Worm (Caenorhabditis elegans) whole organism, L4 larva: ENCODE results near the gene rpc-1.

Experiments
- T20F7.1 ChIP-seq: fragments of 200-800 bp; sonication (Bioruptor generic); optimal IDR thresholded peaks from 2 replicates; lab custom pipeline; 2018; ENCODE audit warnings: mild to moderate bottlenecking, missing genetic modification characterization, missing compliant biosample characterization
- Y105C5A.15 ChIP-seq: fragments of 200-800 bp; sonication (Bioruptor generic); IDR thresholded peaks from 2 replicates; pipeline ENCODE4 v1.3.6; 2022; ENCODE audit warnings: missing genetic modification characterization, missing compliant biosample characterization
- Y48G9A.11 ChIP-seq: fragments of 200-800 bp; sonication (Bioruptor generic); IDR thresholded peaks from 2 replicates; pipeline ENCODE4 v1.3.6; 2022; ENCODE audit warnings: missing genetic modification reagents, missing genetic modification characterization, missing compliant biosample characterization
- Y75B8A.6 ChIP-seq: fragments of 200-800 bp; sonication (Bioruptor generic); IDR thresholded peaks from 2 replicates; pipeline ENCODE4 v1.3.6; 2022; ENCODE audit warnings: missing genetic modification reagents, missing genetic modification characterization, missing compliant biosample characterization
- ZK337.2 ChIP-seq: fragments of 200-800 bp; sonication (Bioruptor generic); IDR thresholded peaks from 2 replicates; pipeline ENCODE4 v1.3.6; 2022; ENCODE audit warnings: missing genetic modification reagents, missing genetic modification characterization, missing compliant biosample characterization
- arid-1 ChIP-seq: fragments of 200-800 bp; sonication (Bioruptor generic); conservative IDR thresholded peaks from 2 replicates; pipeline ENCODE4 v1.3.6; 2022; ENCODE audit warnings: missing genetic modification reagents, missing genetic modification characterization, missing compliant biosample characterization
- ceh-20 ChIP-seq: fragments of 200-800 bp; sonication (Bioruptor generic); IDR thresholded peaks from 2 replicates; pipeline ENCODE4 v1.3.6; 2022; ENCODE audit warnings: missing genetic modification reagents, missing genetic modification characterization, missing compliant biosample characterization
- ceh-44 ChIP-seq: fragments of 200-800 bp; sonication (Bioruptor generic); IDR thresholded peaks from 2 replicates; pipeline ENCODE4 v1.3.6; 2022; ENCODE audit warnings: missing genetic modification reagents, missing genetic modification characterization, missing compliant biosample characterization
- ces-1 ChIP-seq: fragments of 150-350 bp; sonication (generic microtip); optimal IDR thresholded peaks from 4 replicates; lab custom pipeline; 2014; ENCODE audit warnings: missing biosample characterization, missing genetic modification reagents, missing genetic modification characterization
- cey-2 ChIP-seq: sonication (generic microtip); optimal IDR thresholded peaks from 3 replicates; lab custom pipeline; 2017; ENCODE audit warnings: missing genetic modification characterization, mild to moderate bottlenecking, missing compliant biosample characterization, antibody characterized with exemption, borderline replicate concordance; ENCODE audit not compliant: insufficient read depth
- daf-16 ChIP-seq, 3 experiments: sonication (generic microtip); optimal IDR thresholded peaks; 2 replicates each; lab custom pipeline; 2016 to 2017; ENCODE audit warnings: missing genetic modification characterization in 3 of 3, missing genetic modification reagents in 3 of 3, mild to moderate bottlenecking in 2 of 3, missing compliant biosample characterization in 2 of 3, missing biosample characterization in 1 of 3, moderate library complexity in 1 of 3
- dmd-6 ChIP-seq: fragments of 200-800 bp; sonication (Bioruptor generic); IDR thresholded peaks from 2 replicates; pipeline ENCODE4 v1.3.6; 2022; ENCODE audit warnings: missing genetic modification reagents, missing genetic modification characterization, missing compliant biosample characterization
- dmd-8 ChIP-seq: fragments of 200-800 bp; sonication (Bioruptor generic); IDR thresholded peaks from 2 replicates; pipeline ENCODE4 v1.3.6; 2022; ENCODE audit warnings: missing genetic modification characterization, missing compliant biosample characterization
- duxl-1 ChIP-seq: sonication (generic microtip); optimal IDR thresholded peaks from 2 replicates; lab custom pipeline; 2016; ENCODE audit warnings: mild to moderate bottlenecking, missing genetic modification characterization, moderate library complexity, missing compliant biosample characterization; ENCODE audit not compliant: poor library complexity
- dve-1 ChIP-seq: sonication (generic microtip); optimal IDR thresholded peaks from 2 replicates; lab custom pipeline; 2017; ENCODE audit warnings: antibody characterized with exemption, mild to moderate bottlenecking, missing genetic modification characterization, missing compliant biosample characterization; ENCODE audit not compliant: insufficient read depth
- egl-43 ChIP-seq: fragments of 200-800 bp; sonication (Bioruptor generic); IDR thresholded peaks from 2 replicates; pipeline ENCODE4 v1.3.6; 2022; ENCODE audit warnings: missing genetic modification reagents, missing genetic modification characterization, missing compliant biosample characterization
- fkh-10 ChIP-seq: fragments of 150-350 bp; optimal IDR thresholded peaks from 2 replicates; lab custom pipeline; 2014; ENCODE audit warnings: missing biosample characterization, missing genetic modification reagents, missing genetic modification characterization
- hlh-11 ChIP-seq: fragments of 200-800 bp; sonication (Bioruptor generic); optimal IDR thresholded peaks from 2 replicates; lab custom pipeline; 2018; ENCODE audit warnings: mild to moderate bottlenecking, missing genetic modification characterization, missing compliant biosample characterization
- jun-1 ChIP-seq: fragments of 150-350 bp; optimal IDR thresholded peaks from 2 replicates; lab custom pipeline; 2014; ENCODE audit warnings: missing biosample characterization, missing genetic modification reagents, missing genetic modification characterization
- lin-1 ChIP-seq: fragments of 200-800 bp; sonication (Bioruptor generic); IDR thresholded peaks from 2 replicates; pipeline ENCODE4 v1.3.6; 2022; ENCODE audit warnings: missing genetic modification reagents, missing genetic modification characterization, missing compliant biosample characterization
- lin-39 ChIP-seq: fragments of 150-350 bp; optimal IDR thresholded peaks from 2 replicates; lab custom pipeline; 2014; ENCODE audit warnings: missing biosample characterization, missing genetic modification reagents, missing genetic modification characterization
- madf-5 ChIP-seq, 2 experiments: fragments of 200-800 bp; sonication (Bioruptor generic); IDR thresholded peaks; 2 replicates each; pipeline ENCODE4 v1.3.6; 2022; ENCODE audit warnings: missing compliant biosample characterization in 2 of 2, missing genetic modification characterization in 2 of 2
- mxl-2 ChIP-seq: fragments of 200-800 bp; sonication (Bioruptor generic); conservative IDR thresholded peaks from 2 replicates; pipeline ENCODE4 v1.3.6; 2022; ENCODE audit warnings: missing genetic modification reagents, missing genetic modification characterization, missing compliant biosample characterization
- mxl-3 ChIP-seq: fragments of 200-800 bp; sonication (Bioruptor generic); optimal IDR thresholded peaks from 2 replicates; lab custom pipeline; 2018; ENCODE audit warnings: mild to moderate bottlenecking, missing genetic modification characterization, missing compliant biosample characterization
- nhr-111 ChIP-seq: fragments of 200-800 bp; sonication (Bioruptor generic); optimal IDR thresholded peaks from 2 replicates; lab custom pipeline; 2018; ENCODE audit warnings: mild to moderate bottlenecking, missing genetic modification characterization, missing compliant biosample characterization
- nhr-237 ChIP-seq: sonication (generic microtip); optimal IDR thresholded peaks from 2 replicates; lab custom pipeline; 2017; ENCODE audit warnings: missing biosample characterization, missing genetic modification characterization
- nhr-28 ChIP-seq: fragments of 150-350 bp; optimal IDR thresholded peaks from 2 replicates; lab custom pipeline; 2014; ENCODE audit warnings: missing biosample characterization, missing genetic modification characterization
- nhr-42 ChIP-seq: fragments of 200-800 bp; sonication (Bioruptor generic); IDR thresholded peaks from 2 replicates; pipeline ENCODE4 v1.3.6; 2022; ENCODE audit warnings: missing genetic modification characterization, missing compliant biosample characterization
- nhr-76 ChIP-seq: fragments of 150-350 bp; optimal IDR thresholded peaks from 2 replicates; lab custom pipeline; 2014; ENCODE audit warnings: missing biosample characterization, missing genetic modification characterization
- nhr-77 ChIP-seq: fragments of 150-350 bp; optimal IDR thresholded peaks from 2 replicates; lab custom pipeline; 2014; ENCODE audit warnings: missing biosample characterization, missing genetic modification characterization
- pqm-1 ChIP-seq: sonication (generic microtip); optimal IDR thresholded peaks from 2 replicates; lab custom pipeline; 2017; ENCODE audit warnings: missing biosample characterization, missing genetic modification characterization
- rbr-2 ChIP-seq: sonication (generic microtip); optimal IDR thresholded peaks from 2 replicates; lab custom pipeline; 2016; ENCODE audit warnings: missing genotype, missing genetic modification characterization, missing compliant biosample characterization
- saeg-2 ChIP-seq: fragments of 200-800 bp; sonication (Bioruptor generic); IDR thresholded peaks from 2 replicates; pipeline ENCODE4 v1.3.6; 2022; ENCODE audit warnings: missing genetic modification reagents, missing genetic modification characterization, missing compliant biosample characterization
- set-16 ChIP-seq: fragments of 200-800 bp; sonication (Bioruptor generic); IDR thresholded peaks from 2 replicates; pipeline ENCODE4 v1.3.6; 2022; ENCODE audit warnings: missing genetic modification reagents, missing genetic modification characterization, missing compliant biosample characterization
- skn-1 ChIP-seq: fragments of 150-350 bp; optimal IDR thresholded peaks from 2 replicates; lab custom pipeline; 2014; ENCODE audit warnings: missing biosample characterization, missing genetic modification characterization
- snpc-1.2 ChIP-seq: fragments of 200-800 bp; sonication (Bioruptor generic); IDR thresholded peaks from 2 replicates; pipeline ENCODE4 v1.3.6; 2022; ENCODE audit warnings: missing genetic modification reagents, missing genetic modification characterization, missing compliant biosample characterization
- snpc-4 ChIP-seq: fragments of 150-350 bp; optimal IDR thresholded peaks from 2 replicates; lab custom pipeline; 2014; ENCODE audit warnings: missing biosample characterization, missing genetic modification characterization
- spr-3 ChIP-seq: fragments of 200-800 bp; sonication (Bioruptor generic); optimal IDR thresholded peaks from 2 replicates; lab custom pipeline; 2018; ENCODE audit warnings: mild to moderate bottlenecking, missing genetic modification characterization, missing compliant biosample characterization
- unc-39 ChIP-seq: sonication (generic microtip); optimal IDR thresholded peaks from 2 replicates; lab custom pipeline; 2017; ENCODE audit warnings: missing biosample characterization, missing genetic modification characterization
- vab-7 ChIP-seq: fragments of 200-800 bp; sonication (Bioruptor generic); IDR thresholded peaks from 2 replicates; pipeline ENCODE4 v1.3.6; 2022; ENCODE audit warnings: missing genetic modification reagents, missing genetic modification characterization, missing compliant biosample characterization

The rpc-1 gene

ce11 chrIV:7180304-7180703, 14.8 kb upstream of the rpc-1 start, which contains the start of gene cest-10 (continued):
- TF ChIP-seq nhr-28 (tag; lab: Kevin White, UChicago) (peak; percentile 99), nhr-237 (tag; lab: Kevin White, UChicago) (no peak), daf-16 (GFP tag; optimal IDR thresholded peaks at IDR 0.05; lab: Kevin White, UChicago) (peak in 1 of 2 experiments; percentile 67), daf-16 (tag; optimal IDR thresholded peaks at IDR 0.05; lab: Kevin White, UChicago) (peak; percentile 93), rbr-2 (tag; lab: Kevin White, UChicago) (no peak), lin-39 (no peak), lin-1 (no peak; the same call in 1 of the 2 replicates), ces-1 (GFP tag; lab: Kevin White, UChicago) (no peak), unc-39 (no peak), ceh-20 (GFP tag; lab: Robert Waterston, UW) (no peak), dmd-8 (GFP tag; lab: Robert Waterston, UW) (no peak), saeg-2 (GFP tag; lab: Robert Waterston, UW) (no peak), arid-1 (GFP tag; lab: Robert Waterston, UW) (no peak), Y48G9A.11 (no peak), spr-3 (no peak), dve-1 (tag; lab: Kevin White, UChicago) (peak; percentile 89), hlh-11 (tag; lab: Kevin White, UChicago) (peak; percentile 68), Y75B8A.6 (0 out of 2 replicates have a peak, but pooled peaks have one; percentile 22), skn-1 (no peak), ceh-44 (GFP tag; lab: Robert Waterston, UW) (no peak), snpc-4 (tag; lab: Kevin White, UChicago) (no peak), fkh-10 (no peak), egl-43 (GFP tag; lab: Robert Waterston, UW) (no peak), nhr-77 (peak; percentile 69), nhr-111 (GFP tag; lab: Kevin White, UChicago) (no peak), madf-5 (GFP tag; IDR thresholded peaks at IDR 0.05; lab: Robert Waterston, UW) (no peak), vab-7 (GFP tag; lab: Robert Waterston, UW) (no peak), ZK337.2 (GFP tag; lab: Robert Waterston, UW) (no peak), jun-1 (tag; lab: Kevin White, UChicago) (no peak), set-16 (GFP tag; lab: Robert Waterston, UW) (no peak), duxl-1 (no peak), pqm-1 (tag; lab: Kevin White, UChicago) (peak; percentile 78), cey-2 (no peak), nhr-42 (GFP tag; lab: Robert Waterston, UW) (no peak), T20F7.1 (GFP tag; lab: Kevin White, UChicago) (no peak), Y105C5A.15 (GFP tag; lab: Robert Waterston, UW) (no peak), snpc-1.2 (GFP tag; lab: Robert Waterston, UW) (no peak), nhr-76 (tag; lab: Kevin White, UChicago) (no peak), mxl-2 (GFP tag; lab: Robert Waterston, UW) (no peak)
- TF ChIP-seq, all 104 proteins: peak for 14

DNA sequence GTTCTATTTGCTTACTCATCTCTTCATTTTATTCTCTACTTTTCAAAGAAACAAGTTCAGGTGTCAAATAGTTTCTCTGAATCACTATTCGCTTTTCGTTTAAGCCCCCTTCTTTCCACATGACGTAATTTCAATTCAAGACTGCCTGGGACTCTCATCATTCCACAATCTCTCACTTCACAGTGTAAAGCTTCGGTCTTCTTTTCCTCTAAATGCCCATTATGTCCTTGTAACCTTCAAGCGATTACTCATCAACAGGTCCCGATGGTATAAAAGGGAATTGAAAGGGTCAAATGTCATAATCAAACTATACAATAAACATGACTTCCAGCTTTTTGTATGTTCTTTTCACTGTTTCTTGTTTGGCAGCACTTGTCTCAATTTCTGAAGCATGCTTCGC, 13.4 kb upstream of the rpc-1 start, which contains the start of gene C42D4.3:
TSS of gene C42D4.3 (plus strand) at position 298 of the 400 bp plus-strand sequence.
- TF ChIP-seq cey-2, result peak; percentile 70
- TF ChIP-seq duxl-1, result no peak
- TF ChIP-seq dve-1 (tag; lab: Kevin White, UChicago), result peak; percentile 30

- TF ChIP-seq hlh-11 (tag; lab: Kevin White, UChicago) (no peak), dmd-6 (GFP tag; lab: Robert Waterston, UW) (no peak), mxl-3 (GFP tag; lab: Kevin White, UChicago) (no peak)
- TF ChIP-seq, all 104 proteins: peak for 0
Observed at ce11 chrIV:7176887-7177286, 11.3 kb upstream of the rpc-1 start, which contains the start of gene str-44. Gene str-44 (plus strand): TSS chrIV:7177187.
